Worm (Caenorhabditis elegans) whole organism, L1 larva: Measurements from ENCODE around the gene ZC262.13.

Experiments
- lin-14 ChIP-seq: fragments of 200-800 bp; sonication (Bioruptor generic); optimal IDR thresholded peaks from 2 replicates; lab custom pipeline; 2018; ENCODE audit warnings: mild to moderate bottlenecking, missing genetic modification characterization, moderate library complexity, missing compliant biosample characterization
- lin-39 ChIP-seq: fragments of 150-350 bp; optimal IDR thresholded peaks from 2 replicates; lab custom pipeline; 2014; ENCODE audit warnings: missing biosample characterization, missing genetic modification reagents, missing genetic modification characterization
- snpc-4 ChIP-seq: fragments of 150-350 bp; optimal IDR thresholded peaks from 2 replicates; lab custom pipeline; 2014; ENCODE audit warnings: missing biosample characterization, missing genetic modification characterization
- zag-1 ChIP-seq: fragments of 150-350 bp; optimal IDR thresholded peaks from 2 replicates; lab custom pipeline; 2014; ENCODE audit warnings: missing biosample characterization, missing genetic modification characterization

DNA sequence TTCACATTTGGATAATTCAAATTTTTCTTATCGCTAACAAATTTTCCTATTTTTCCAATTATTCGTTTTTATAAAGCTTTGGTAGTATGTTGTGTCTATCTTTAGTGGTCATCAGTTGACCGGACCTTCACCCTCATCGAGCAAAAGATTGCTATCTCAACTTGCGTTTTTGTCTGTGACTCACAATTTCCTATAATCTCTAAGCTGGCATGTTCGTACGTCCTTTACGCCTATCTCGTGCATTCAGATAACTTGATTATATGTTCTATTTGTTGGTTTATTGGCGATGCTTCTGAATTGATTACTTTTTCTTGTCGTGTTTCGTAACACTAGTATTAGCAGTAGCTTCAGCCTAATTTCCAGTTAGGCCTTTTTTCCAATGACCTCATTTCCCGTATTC lies 46.4 kb upstream of the ZC262.13 start:
- TF ChIP-seq lin-14 (no peak), lin-39 (tag; lab: Kevin White, UChicago) (no peak), zag-1 (tag; lab: Kevin White, UChicago) (no peak), snpc-4 (tag; lab: Kevin White, UChicago) (no peak)
